Fruit fly (Drosophila melanogaster) whole organism, wandering third instar larva: Measurements from ENCODE around the gene CG7465.

Experiments
- Abd-B ChIP-seq: fragments of >200 bp; optimal IDR thresholded peaks from 2 replicates; lab custom pipeline; 2017; ENCODE audit warnings: missing biosample characterization, missing genetic modification characterization
- CrebA ChIP-seq: fragments of 200-800 bp; sonication (Bioruptor generic); optimal IDR thresholded peaks from 2 replicates; lab custom pipeline; 2016; ENCODE audit warnings: missing biosample characterization, mild to moderate bottlenecking, missing genetic modification characterization, borderline replicate concordance
- Dif ChIP-seq: fragments of 200-275, 200-300 bp; sonication (Bioruptor generic); optimal IDR thresholded peaks from 2 replicates; lab custom pipeline; 2018; ENCODE audit warnings: missing biosample characterization, missing genetic modification characterization; ENCODE audit not compliant: partially characterized antibody
- GATAd ChIP-seq: sonication (Bioruptor generic); optimal IDR thresholded peaks from 2 replicates; lab custom pipeline; 2016; ENCODE audit warnings: missing biosample characterization, missing genetic modification characterization
- HLH106 ChIP-seq: fragments of 200-800 bp; optimal IDR thresholded peaks from 3 replicates; lab custom pipeline; 2019; ENCODE audit warnings: missing biosample characterization, mild to moderate bottlenecking, missing genetic modification characterization, moderate library complexity
- Hnf4 ChIP-seq: fragments of 200-800 bp; sonication (Bioruptor generic); optimal IDR thresholded peaks from 2 replicates; lab custom pipeline; 2016; ENCODE audit warnings: missing biosample characterization, mild to moderate bottlenecking, missing genetic modification characterization
- Hr78 ChIP-seq: fragments of >200 bp; optimal IDR thresholded peaks from 2 replicates; lab custom pipeline; 2017; ENCODE audit warnings: missing biosample characterization, missing genetic modification characterization
- Hr83 ChIP-seq: fragments of 200-300 bp; sonication (Bioruptor generic); optimal IDR thresholded peaks from 2 replicates; lab custom pipeline; 2016; ENCODE audit warnings: missing biosample characterization, mild to moderate bottlenecking, missing genetic modification characterization, moderate library complexity; ENCODE audit not compliant: poor library complexity, severe bottlenecking
- Jra ChIP-seq: sonication (Bioruptor generic); optimal IDR thresholded peaks from 2 replicates; lab custom pipeline; 2016; ENCODE audit warnings: missing biosample characterization, missing genetic modification characterization
- Mio ChIP-seq: sonication (Bioruptor generic); optimal IDR thresholded peaks from 2 replicates; lab custom pipeline; 2016; ENCODE audit warnings: missing biosample characterization, missing genetic modification characterization
- Myc ChIP-seq: fragments of >200 bp; optimal IDR thresholded peaks from 2 replicates; lab custom pipeline; 2017
- N ChIP-seq: fragments of >200 bp; optimal IDR thresholded peaks from 2 replicates; lab custom pipeline; 2018; ENCODE audit warnings: missing biosample characterization, missing external identifiers, missing genetic modification characterization
- OdsH ChIP-seq: fragments of 200-800 bp; sonication (Bioruptor generic); optimal IDR thresholded peaks from 2 replicates; lab custom pipeline; 2016; ENCODE audit warnings: missing biosample characterization, mild to moderate bottlenecking, missing genetic modification characterization
- Rel ChIP-seq, 2 experiments: fragments of 200-800 bp; sonication (Bioruptor generic) in 1 of 2; optimal IDR thresholded peaks; 2 replicates in 1 of 2; 3 replicates in 1 of 2; lab custom pipeline; 2016 to 2019; ENCODE audit warnings: mild to moderate bottlenecking in 2 of 2, missing biosample characterization in 2 of 2, missing genetic modification characterization in 2 of 2, moderate library complexity in 1 of 2
- Sp1 ChIP-seq: fragments of 200-800 bp; sonication (Bioruptor generic); optimal IDR thresholded peaks from 3 replicates; lab custom pipeline; 2019; ENCODE audit warnings: missing biosample characterization, mild to moderate bottlenecking, missing genetic modification characterization, moderate library complexity
- br ChIP-seq: fragments of 200-800 bp; sonication (Bioruptor generic); optimal IDR thresholded peaks from 2 replicates; lab custom pipeline; 2016; ENCODE audit warnings: missing biosample characterization, missing genetic modification characterization
- brk ChIP-seq: fragments of 200-800 bp; sonication (Bioruptor generic); optimal IDR thresholded peaks from 2 replicates; lab custom pipeline; 2016; ENCODE audit warnings: missing biosample characterization, mild to moderate bottlenecking, missing genetic modification characterization
- dl ChIP-seq, 2 experiments: fragments of 175-275, 200-275 bp in 1 of 2; fragments of 200-275 bp in 1 of 2; sonication (Bioruptor generic); optimal IDR thresholded peaks; lab custom pipeline; 2018; ENCODE audit warnings: mild to moderate bottlenecking in 2 of 2, missing biosample characterization in 2 of 2, missing genetic modification characterization in 2 of 2, moderate library complexity in 2 of 2; ENCODE audit not compliant: partially characterized antibody in 2 of 2, insufficient read depth in 1 of 2
- dmrt93B ChIP-seq: fragments of 200-800 bp; sonication (Bioruptor generic); optimal IDR thresholded peaks from 2 replicates; lab custom pipeline; 2018; ENCODE audit warnings: missing biosample characterization, mild to moderate bottlenecking, missing genetic modification characterization
- dsf ChIP-seq: sonication (Bioruptor generic); optimal IDR thresholded peaks from 2 replicates; lab custom pipeline; 2016; ENCODE audit warnings: missing biosample characterization, missing genetic modification characterization, borderline replicate concordance
- fru ChIP-seq: fragments of 200-800 bp; sonication (Bioruptor generic); optimal IDR thresholded peaks from 3 replicates; lab custom pipeline; 2016; ENCODE audit warnings: missing biosample characterization, mild to moderate bottlenecking, missing genetic modification characterization
- h ChIP-seq: fragments of 200-800 bp; sonication (Bioruptor generic); optimal IDR thresholded peaks from 3 replicates; lab custom pipeline; 2016; ENCODE audit warnings: missing biosample characterization, mild to moderate bottlenecking, missing genetic modification characterization
- jim ChIP-seq: fragments of 175-275, 200-325 bp; sonication (Bioruptor generic); optimal IDR thresholded peaks from 2 replicates; lab custom pipeline; 2016; ENCODE audit warnings: missing biosample characterization, mild to moderate bottlenecking, missing genetic modification characterization
- lola ChIP-seq: fragments of >200 bp; optimal IDR thresholded peaks from 2 replicates; lab custom pipeline; 2017; ENCODE audit warnings: missing biosample characterization, missing genetic modification characterization
- pan ChIP-seq: fragments of >200 bp; optimal IDR thresholded peaks from 2 replicates; lab custom pipeline; 2017
- psq ChIP-seq: fragments of 200-800 bp; sonication (Bioruptor generic); optimal IDR thresholded peaks from 3 replicates; lab custom pipeline; 2017; ENCODE audit warnings: missing biosample characterization, mild to moderate bottlenecking, missing genetic modification characterization, moderate library complexity
- rgr ChIP-seq: fragments of 200-800 bp; sonication (Bioruptor generic); optimal IDR thresholded peaks from 3 replicates; lab custom pipeline; 2016; ENCODE audit warnings: missing biosample characterization, mild to moderate bottlenecking, missing genetic modification characterization
- sage ChIP-seq: fragments of 200-800 bp; sonication (Bioruptor generic); optimal IDR thresholded peaks from 2 replicates; lab custom pipeline; 2016; ENCODE audit warnings: missing biosample characterization, mild to moderate bottlenecking, missing genetic modification characterization
- sv ChIP-seq: fragments of 200-800 bp; sonication (Bioruptor generic); optimal IDR thresholded peaks from 3 replicates; lab custom pipeline; 2016; ENCODE audit warnings: missing biosample characterization, missing genetic modification characterization
- usp ChIP-seq: fragments of >200 bp; optimal IDR thresholded peaks from 2 replicates; lab custom pipeline; 2017; ENCODE audit warnings: missing biosample characterization, missing genetic modification characterization
- woc ChIP-seq: sonication (Bioruptor generic); optimal IDR thresholded peaks from 2 replicates; lab custom pipeline; 2016; ENCODE audit warnings: missing biosample characterization, mild to moderate bottlenecking, missing genetic modification characterization

The CG7465 gene

dm6 chr3L:4472768-4473167 lies 7.3 kb upstream of the CG7465 start, which contains the start of gene CG11349:
TSS of gene CG11349 (plus strand) at chr3L:4473068.
- TF ChIP-seq CrebA (GFP tag; lab: Kevin White, UChicago) (no peak), HLH106 (tag; lab: Kevin White, UChicago) (no peak), Myc (no peak), sv (no peak), brk (GFP tag; lab: Kevin White, UChicago) (no peak)

dm6 chr3L:4474946-4475470 lies 5.1 kb upstream of the CG7465 start:
- TF ChIP-seq psq (GFP tag; lab: Kevin White, UChicago) = no peak
- peak; percentile 23 for TF ChIP-seq h (GFP tag; lab: Kevin White, UChicago)
- TF ChIP-seq Dif (GFP tag; lab: Kevin White, UChicago) = no peak
- peak; percentile 78 for TF ChIP-seq sv
- peak; percentile 2 for TF ChIP-seq dmrt93B (GFP tag; lab: Kevin White, UChicago)
- TF ChIP-seq rgr (GFP tag; lab: Kevin White, UChicago) = peak; percentile 40
- no peak for TF ChIP-seq br (GFP tag; lab: Kevin White, UChicago)

DNA sequence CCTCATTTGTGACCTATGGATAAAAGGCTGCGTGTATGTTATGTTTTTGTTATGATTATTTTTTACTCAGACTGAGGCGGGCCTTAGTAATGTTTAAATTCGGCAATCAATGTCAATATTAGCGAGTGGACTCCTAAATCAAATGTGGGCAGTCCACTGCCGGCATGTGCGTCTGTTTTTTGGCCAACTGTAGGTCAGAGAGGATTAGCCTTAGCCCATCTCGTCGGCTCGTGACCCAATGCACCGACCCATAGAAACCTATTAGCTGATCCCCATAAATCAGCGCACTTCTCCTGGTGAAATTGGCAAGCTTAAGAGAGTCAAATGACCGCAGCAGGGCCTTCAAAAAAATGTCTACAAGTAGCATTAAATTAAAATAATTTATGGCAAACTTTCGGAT lies 4.4 kb upstream of the CG7465 start:
- no peak for TF ChIP-seq brk (GFP tag; lab: Kevin White, UChicago)
- no peak for TF ChIP-seq CrebA (GFP tag; lab: Kevin White, UChicago)
- no peak for TF ChIP-seq usp (GFP tag; lab: Kevin White, UChicago)
- TF ChIP-seq fru = no peak
- no peak for TF ChIP-seq Sp1

DNA sequence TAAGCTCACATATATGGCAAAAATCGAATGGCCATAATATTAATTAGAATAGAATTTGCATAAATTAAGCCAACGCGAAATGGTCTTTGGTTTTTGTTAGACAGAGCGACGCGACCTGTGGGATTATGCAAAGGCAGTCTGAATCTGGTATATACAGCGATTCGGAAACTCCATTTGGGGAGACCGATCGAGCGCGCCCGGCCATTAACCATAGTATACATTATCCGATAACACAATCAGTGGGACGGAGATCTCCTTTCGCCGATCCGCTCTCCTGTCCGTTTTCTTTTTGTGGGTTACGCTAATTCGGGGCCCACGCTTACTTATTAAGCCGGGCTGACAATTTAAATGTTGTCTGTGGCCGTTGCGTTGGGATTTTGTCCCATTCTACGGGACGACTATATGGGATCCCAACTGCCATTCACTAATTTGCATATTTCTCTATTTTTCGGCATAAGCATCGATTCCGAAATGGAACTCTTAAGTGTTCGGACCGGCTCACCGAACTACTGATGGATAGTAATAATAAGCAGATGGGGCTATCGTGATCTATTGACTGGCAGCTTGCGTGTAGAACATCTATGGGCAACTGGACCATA lies 2.3 kb upstream of the CG7465 start:
- no peak for TF ChIP-seq sv
- no peak for TF ChIP-seq dsf
- no peak for TF ChIP-seq OdsH (GFP tag; lab: Kevin White, UChicago)
- no peak for TF ChIP-seq Rel (GFP tag; optimal IDR thresholded peaks at IDR 0.05; lab: Kevin White, UChicago)
- TF ChIP-seq Rel (tag; optimal IDR thresholded peaks at IDR 0.05; lab: Kevin White, UChicago) = no peak
- no peak for TF ChIP-seq Jra (GFP tag; lab: Kevin White, UChicago)
- no peak for TF ChIP-seq br (GFP tag; lab: Kevin White, UChicago)
- TF ChIP-seq rgr (GFP tag; lab: Kevin White, UChicago) = no peak
- no peak for TF ChIP-seq Sp1
- TF ChIP-seq Hr83 (GFP tag; lab: Kevin White, UChicago) = no peak
- no peak for TF ChIP-seq sage (GFP tag; lab: Kevin White, UChicago)
- no peak for TF ChIP-seq GATAd
- TF ChIP-seq fru = no peak
- no peak for TF ChIP-seq jim (GFP tag; lab: Kevin White, UChicago)
- no peak for TF ChIP-seq N (GFP tag; lab: Kevin White, UChicago)
- no peak for TF ChIP-seq lola
- no peak for TF ChIP-seq CrebA (GFP tag; lab: Kevin White, UChicago)
- TF ChIP-seq Myc = no peak
- TF ChIP-seq HLH106 (tag; lab: Kevin White, UChicago) = no peak
- no peak for TF ChIP-seq brk (GFP tag; lab: Kevin White, UChicago)

- TF ChIP-seq CrebA (GFP tag; lab: Kevin White, UChicago) (no peak), jim (GFP tag; lab: Kevin White, UChicago) (no peak), woc (GFP tag; lab: Kevin White, UChicago) (no peak), pan (lab: Kevin White, UChicago) (no peak), Dif (GFP tag; lab: Kevin White, UChicago) (no peak), Jra (GFP tag; lab: Kevin White, UChicago) (no peak), dsf (no peak), br (GFP tag; lab: Kevin White, UChicago) (no peak)
Measured at dm6 chr3L:4480764-4481163, 681 bp downstream of the CG7465 start.

- TF ChIP-seq Hnf4 (GFP tag; lab: Kevin White, UChicago) = no peak
- no peak for TF ChIP-seq OdsH (GFP tag; lab: Kevin White, UChicago)
- no peak for TF ChIP-seq sage (GFP tag; lab: Kevin White, UChicago)
- TF ChIP-seq h (GFP tag; lab: Kevin White, UChicago) = no peak
- no peak for TF ChIP-seq Abd-B
- no peak for TF ChIP-seq pan (lab: Kevin White, UChicago)
- TF ChIP-seq dl (GFP tag; optimal IDR thresholded peaks at IDR 0.05; lab: Kevin White, UChicago; ENCODE audit: insufficient read depth in 1 of 2, partially characterized antibody in 2 of 2) = no peak
- TF ChIP-seq Myc = no peak
- TF ChIP-seq Mio (GFP tag; lab: Kevin White, UChicago) = no peak
- no peak for TF ChIP-seq Jra (GFP tag; lab: Kevin White, UChicago)
- TF ChIP-seq Hr78 (GFP tag; lab: Kevin White, UChicago) = no peak
- TF ChIP-seq dsf = no peak
- no peak for TF ChIP-seq usp (GFP tag; lab: Kevin White, UChicago)
Measured at dm6 chr3L:4482509-4482908, 2.4 kb downstream of the CG7465 start, which contains the start of gene CG11350. TSS of gene CG11350 (plus strand) at chr3L:4482809.
